Worm (Caenorhabditis elegans) whole organism, mixed stage, embryonic: Measurements from ENCODE around the gene dhs-23.

Experiments used
- M03D4.4 ChIP-seq: sonication (generic microtip); optimal IDR thresholded peaks from 2 replicates; lab custom pipeline; 2017; ENCODE audit warnings: mild to moderate bottlenecking, missing genetic modification characterization, missing compliant biosample characterization
- bed-3 ChIP-seq: fragments of 200-800 bp; sonication (Bioruptor generic); optimal IDR thresholded peaks from 3 replicates; lab custom pipeline; 2018; ENCODE audit warnings: mild to moderate bottlenecking, missing genetic modification characterization, moderate library complexity, missing compliant biosample characterization
- blmp-1 ChIP-seq: fragments of 150-350 bp; optimal IDR thresholded peaks from 2 replicates; lab custom pipeline; 2014; ENCODE audit warnings: missing biosample characterization, missing genetic modification characterization
- ceh-39 ChIP-seq: fragments of 150-350 bp; optimal IDR thresholded peaks from 2 replicates; lab custom pipeline; 2014; ENCODE audit warnings: missing biosample characterization, missing genetic modification characterization
- ceh-43 ChIP-seq: fragments of 200-800 bp; sonication (Bioruptor generic); optimal IDR thresholded peaks from 2 replicates; lab custom pipeline; 2018; ENCODE audit warnings: mild to moderate bottlenecking, missing genetic modification characterization, moderate library complexity, missing compliant biosample characterization
- ces-1 ChIP-seq: fragments of 150-350 bp; optimal IDR thresholded peaks from 2 replicates; lab custom pipeline; 2014; ENCODE audit warnings: missing biosample characterization, missing genetic modification reagents, missing genetic modification characterization
- cnd-1 ChIP-seq: fragments of 200-800 bp; sonication (Bioruptor generic); optimal IDR thresholded peaks from 2 replicates; lab custom pipeline; 2018; ENCODE audit warnings: mild to moderate bottlenecking, missing genetic modification characterization, missing compliant biosample characterization
- drap-1 ChIP-seq: fragments of 200-800 bp; sonication (Bioruptor generic); optimal IDR thresholded peaks from 3 replicates; lab custom pipeline; 2018; ENCODE audit warnings: mild to moderate bottlenecking, missing genetic modification characterization, missing compliant biosample characterization
- elt-1 ChIP-seq: sonication (generic microtip); optimal IDR thresholded peaks from 2 replicates; lab custom pipeline; 2017; ENCODE audit warnings: missing genetic modification characterization, mild to moderate bottlenecking, missing compliant biosample characterization, antibody characterized with exemption, moderate library complexity, borderline replicate concordance; ENCODE audit not compliant: insufficient read depth
- elt-3 ChIP-seq: fragments of 150-350 bp; optimal IDR thresholded peaks from 2 replicates; lab custom pipeline; 2014; ENCODE audit warnings: missing biosample characterization, missing genetic modification characterization
- flh-1 ChIP-seq: fragments of 200-800 bp; sonication (Bioruptor generic); optimal IDR thresholded peaks from 2 replicates; lab custom pipeline; 2018; ENCODE audit warnings: mild to moderate bottlenecking, missing genetic modification characterization, moderate library complexity, missing compliant biosample characterization
- ham-2 ChIP-seq: fragments of 200-800 bp; sonication (Bioruptor generic); optimal IDR thresholded peaks from 2 replicates; lab custom pipeline; 2018; ENCODE audit warnings: mild to moderate bottlenecking, missing genetic modification characterization, missing compliant biosample characterization
- hlh-1 ChIP-seq: fragments of 150-350 bp; optimal IDR thresholded peaks from 2 replicates; lab custom pipeline; 2014; ENCODE audit warnings: missing biosample characterization, missing genetic modification reagents, missing genetic modification characterization
- lin-13 ChIP-seq: fragments of 150-350 bp; optimal IDR thresholded peaks from 2 replicates; lab custom pipeline; 2014; ENCODE audit warnings: missing biosample characterization, missing genetic modification characterization
- lin-32 ChIP-seq: fragments of 200-800 bp; sonication (Bioruptor generic); optimal IDR thresholded peaks from 2 replicates; lab custom pipeline; 2018; ENCODE audit warnings: mild to moderate bottlenecking, missing genetic modification characterization, missing compliant biosample characterization
- lsy-2 ChIP-seq: fragments of 150-350 bp; optimal IDR thresholded peaks from 2 replicates; lab custom pipeline; 2014; ENCODE audit warnings: missing biosample characterization, missing genetic modification characterization
- mab-5 ChIP-seq: fragments of 150-350 bp; optimal IDR thresholded peaks from 2 replicates; lab custom pipeline; 2014; ENCODE audit warnings: missing biosample characterization, missing genetic modification characterization
- mep-1 ChIP-seq: fragments of 150-350 bp; optimal IDR thresholded peaks from 2 replicates; lab custom pipeline; 2017; ENCODE audit warnings: missing biosample characterization, missing genetic modification reagents, missing genetic modification characterization, inconsistent platforms
- mls-2 ChIP-seq: sonication (generic microtip); optimal IDR thresholded peaks from 2 replicates; lab custom pipeline; 2016; ENCODE audit warnings: mild to moderate bottlenecking, missing genetic modification characterization, moderate library complexity, missing compliant biosample characterization
- nhr-12 ChIP-seq: fragments of 150-350 bp; optimal IDR thresholded peaks from 2 replicates; lab custom pipeline; 2014; ENCODE audit warnings: missing biosample characterization, missing genetic modification characterization
- nhr-2 ChIP-seq: fragments of 150-350 bp; optimal IDR thresholded peaks from 2 replicates; lab custom pipeline; 2014; ENCODE audit warnings: missing biosample characterization, missing genetic modification characterization
- nhr-237 ChIP-seq: fragments of 150-350 bp; optimal IDR thresholded peaks from 2 replicates; lab custom pipeline; 2014; ENCODE audit warnings: missing biosample characterization, missing genetic modification characterization
- nhr-28 ChIP-seq: fragments of 150-350 bp; optimal IDR thresholded peaks from 2 replicates; lab custom pipeline; 2014; ENCODE audit warnings: missing biosample characterization, missing genetic modification characterization
- nhr-76 ChIP-seq: sonication (generic microtip); optimal IDR thresholded peaks from 2 replicates; lab custom pipeline; 2017; ENCODE audit warnings: missing biosample characterization, missing genetic modification characterization
- pha-4 ChIP-seq: fragments of 150-350 bp; optimal IDR thresholded peaks from 2 replicates; lab custom pipeline; 2018; ENCODE audit warnings: missing biosample characterization, missing genetic modification reagents, missing genetic modification characterization
- sem-2 ChIP-seq: fragments of 200-800 bp; sonication (Bioruptor generic); optimal IDR thresholded peaks from 2 replicates; lab custom pipeline; 2018; ENCODE audit warnings: mild to moderate bottlenecking, missing genetic modification characterization, missing compliant biosample characterization
- snpc-4 ChIP-seq: fragments of 150-350 bp; optimal IDR thresholded peaks from 2 replicates; lab custom pipeline; 2014; ENCODE audit warnings: missing biosample characterization, missing genetic modification characterization
- sptf-1 ChIP-seq: sonication (generic microtip); optimal IDR thresholded peaks from 2 replicates; lab custom pipeline; 2017; ENCODE audit warnings: mild to moderate bottlenecking, missing genetic modification characterization, moderate library complexity, missing compliant biosample characterization
- tbx-8 ChIP-seq: fragments of 200-800 bp; sonication (Bioruptor generic); optimal IDR thresholded peaks from 2 replicates; lab custom pipeline; 2018; ENCODE audit warnings: mild to moderate bottlenecking, missing genetic modification characterization, moderate library complexity, missing compliant biosample characterization
- unc-120 ChIP-seq: sonication (generic microtip); optimal IDR thresholded peaks from 2 replicates; lab custom pipeline; 2017; ENCODE audit warnings: missing genetic modification characterization, missing compliant biosample characterization; ENCODE audit not compliant: poor library complexity, severe bottlenecking
- unc-39 ChIP-seq: fragments of 150-350 bp; optimal IDR thresholded peaks from 2 replicates; lab custom pipeline; 2014; ENCODE audit warnings: missing biosample characterization, missing genetic modification characterization
- unc-62 ChIP-seq: fragments of 150-350 bp; optimal IDR thresholded peaks from 2 replicates; lab custom pipeline; 2014; ENCODE audit warnings: missing biosample characterization, missing genetic modification reagents, missing genetic modification characterization
- ztf-11 ChIP-seq: fragments of 150-350 bp; optimal IDR thresholded peaks from 2 replicates; lab custom pipeline; 2014; ENCODE audit warnings: missing biosample characterization, missing genetic modification characterization

dhs-23 gene

DNA sequence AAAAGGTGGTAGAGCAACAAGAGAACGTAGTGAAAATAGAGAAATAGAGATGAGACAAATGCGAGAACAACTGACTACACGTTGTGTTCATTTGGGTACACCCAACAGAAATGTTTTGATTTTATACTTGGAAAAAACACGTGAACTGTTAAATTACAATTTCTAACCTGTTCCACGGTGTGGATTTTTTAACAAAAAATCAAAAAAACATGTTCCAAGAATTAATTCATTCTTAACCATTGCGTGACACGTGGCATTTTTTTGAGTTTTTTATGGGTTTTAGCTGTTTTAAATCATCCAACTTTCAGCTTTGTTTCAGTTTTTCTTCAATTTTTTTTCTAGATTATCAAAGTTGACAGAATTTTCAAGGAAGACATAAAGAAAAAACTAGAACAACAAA lies 19.6 kb upstream of the dhs-23 start, which contains the start of gene ech-1.1:
Gene ech-1.1 (minus strand): TSS at position 101 of the 400 bp plus-strand sequence.
- TF ChIP-seq hlh-1 = peak; percentile 32

DNA sequence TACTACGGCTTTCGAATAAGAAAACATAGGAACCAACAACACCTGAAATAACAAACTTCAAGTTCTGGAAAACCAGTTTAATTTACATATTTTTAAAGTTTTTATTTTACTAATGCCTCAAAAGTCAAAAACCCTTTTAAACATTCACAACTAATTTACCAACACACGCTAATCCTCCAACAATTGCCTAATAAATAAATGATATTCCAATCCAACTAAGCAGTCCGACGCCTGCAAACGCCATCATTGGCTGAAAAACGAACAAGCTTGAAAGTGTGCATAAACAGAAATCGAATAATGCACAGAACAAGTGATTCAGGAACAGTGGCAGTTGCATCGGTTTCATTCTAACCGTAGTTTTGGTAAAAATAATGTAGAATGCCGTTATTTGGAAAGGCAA lies 13.2 kb upstream of the dhs-23 start:
- TF ChIP-seq elt-1 = no peak

DNA sequence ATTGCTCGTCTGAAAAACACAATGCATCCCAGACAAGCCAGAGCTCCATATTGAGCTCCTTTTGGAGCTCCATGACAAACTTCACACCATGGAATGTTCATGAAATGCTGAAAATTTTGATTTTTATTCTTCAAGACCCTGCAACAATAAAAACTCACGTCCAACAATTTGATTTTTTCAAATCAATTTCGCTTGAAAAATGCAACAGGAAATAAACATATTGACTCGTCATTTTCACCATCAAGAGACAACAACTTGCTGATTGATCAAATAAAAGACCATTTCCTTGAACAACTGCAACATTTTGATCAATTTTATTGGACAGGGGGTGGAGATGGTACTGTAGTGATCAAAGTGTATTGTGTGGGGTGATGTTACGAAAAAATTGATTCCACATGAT lies 11.3 kb upstream of the dhs-23 start, which contains the start of gene nhr-269:
Gene nhr-269 (minus strand): TSS at position 101 of the 400 bp plus-strand sequence.
- no peak for TF ChIP-seq nhr-2
- no peak for TF ChIP-seq sptf-1
- TF ChIP-seq drap-1 (GFP tag; lab: Kevin White, UChicago) = no peak
- no peak for TF ChIP-seq flh-1 (GFP tag; lab: Kevin White, UChicago)

DNA sequence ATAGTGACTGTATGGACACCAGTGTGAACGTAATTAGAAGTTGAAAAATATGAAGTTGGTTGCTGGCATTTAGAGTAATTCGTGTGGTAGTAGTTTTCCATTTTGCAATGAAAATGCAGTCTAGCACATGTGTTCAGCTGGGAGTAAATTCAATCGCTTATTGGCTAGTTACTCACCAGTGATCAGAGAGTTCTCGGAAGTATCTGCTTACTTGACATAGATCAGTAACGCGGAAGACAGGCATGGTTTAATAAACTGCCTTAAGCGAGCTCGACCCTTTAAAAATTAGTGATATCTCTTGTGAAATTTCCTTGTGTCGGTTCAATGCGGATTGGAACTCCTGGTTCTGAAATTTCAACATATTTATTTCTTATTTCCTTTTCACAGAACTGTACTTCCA lies 4.8 kb upstream of the dhs-23 start, which contains the start of gene srh-52:
Gene srh-52 (minus strand): TSS at position 101 of the 400 bp plus-strand sequence.
- TF ChIP-seq flh-1 (GFP tag; lab: Kevin White, UChicago) = no peak
- TF ChIP-seq elt-1 = no peak
- no peak for TF ChIP-seq snpc-4
- TF ChIP-seq unc-39 (tag; lab: Kevin White, UChicago) = no peak
- no peak for TF ChIP-seq lsy-2 (tag; lab: Kevin White, UChicago)
- TF ChIP-seq drap-1 (GFP tag; lab: Kevin White, UChicago) = no peak
- TF ChIP-seq hlh-1 = no peak
- no peak for TF ChIP-seq unc-62 (GFP tag; lab: Kevin White, UChicago)
- TF ChIP-seq mls-2 (tag; lab: Kevin White, UChicago) = no peak
- TF ChIP-seq lin-32 (GFP tag; lab: Kevin White, UChicago) = no peak
- TF ChIP-seq ztf-11 (tag; lab: Kevin White, UChicago) = no peak
- TF ChIP-seq mab-5 (tag; lab: Kevin White, UChicago) = no peak
- no peak for TF ChIP-seq lin-13
- TF ChIP-seq bed-3 (GFP tag; lab: Kevin White, UChicago) = no peak
- TF ChIP-seq mep-1 (tag; lab: Kevin White, UChicago) = no peak
- no peak for TF ChIP-seq nhr-237

DNA sequence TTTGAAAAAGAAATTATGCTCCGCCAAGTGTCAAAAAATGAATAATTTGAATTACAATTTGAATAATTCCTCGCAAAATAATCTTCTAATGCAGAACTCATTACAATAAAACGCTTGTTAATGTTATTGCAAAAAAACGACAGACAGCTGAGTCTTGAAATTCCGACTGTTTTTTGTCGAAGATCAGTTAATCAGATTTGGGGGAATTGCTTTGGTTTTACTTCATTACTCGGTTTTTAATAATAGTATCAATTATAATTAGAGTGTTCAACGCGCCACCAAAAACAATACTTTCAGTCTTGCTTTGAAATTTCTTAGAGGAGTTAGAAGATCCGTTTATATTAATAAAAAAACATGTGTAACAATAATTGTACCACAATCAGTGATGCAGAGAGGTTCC lies 3.1 kb upstream of the dhs-23 start, which contains the start of gene srh-122:
Gene srh-122 (minus strand): TSS at position 101 of the 400 bp plus-strand sequence.
- TF ChIP-seq elt-3 (tag; lab: Kevin White, UChicago) = no peak
- no peak for TF ChIP-seq elt-1

DNA sequence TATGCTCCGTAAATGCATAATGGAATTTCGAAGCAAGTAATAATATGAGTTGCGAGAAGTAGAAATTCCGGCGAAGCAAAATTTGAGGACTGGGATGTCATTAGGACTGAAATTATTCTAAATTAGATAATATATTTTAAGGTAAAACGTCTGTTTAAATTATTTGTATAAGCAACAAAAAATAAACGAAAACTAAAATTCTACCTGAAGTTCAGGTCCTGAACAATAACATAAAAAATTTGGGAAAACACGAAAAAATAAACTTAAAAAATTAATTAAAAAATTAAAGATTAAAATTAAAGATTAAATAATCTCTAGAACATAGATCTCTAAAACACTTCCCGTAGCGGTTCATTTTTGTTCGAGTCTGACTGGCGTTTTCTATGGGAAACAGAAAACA lies 1.2 kb upstream of the dhs-23 start, which contains the start of gene srh-251:
Gene srh-251 (minus strand): TSS at position 101 of the 400 bp plus-strand sequence.
- TF ChIP-seq bed-3 (GFP tag; lab: Kevin White, UChicago) (no peak), blmp-1 (tag; lab: Kevin White, UChicago) (no peak), mab-5 (tag; lab: Kevin White, UChicago) (no peak), ceh-39 (no peak), hlh-1 (no peak), ces-1 (GFP tag; lab: Kevin White, UChicago) (no peak), tbx-8 (GFP tag; lab: Kevin White, UChicago) (no peak), nhr-237 (no peak), ham-2 (GFP tag; lab: Kevin White, UChicago) (no peak), ztf-11 (tag; lab: Kevin White, UChicago) (no peak), nhr-28 (tag; lab: Kevin White, UChicago) (no peak), mls-2 (tag; lab: Kevin White, UChicago) (no peak), M03D4.4 (tag; lab: Kevin White, UChicago) (no peak), lin-13 (no peak), pha-4 (tag; lab: Kevin White, UChicago) (no peak), unc-39 (tag; lab: Kevin White, UChicago) (no peak), nhr-76 (no peak)

DNA sequence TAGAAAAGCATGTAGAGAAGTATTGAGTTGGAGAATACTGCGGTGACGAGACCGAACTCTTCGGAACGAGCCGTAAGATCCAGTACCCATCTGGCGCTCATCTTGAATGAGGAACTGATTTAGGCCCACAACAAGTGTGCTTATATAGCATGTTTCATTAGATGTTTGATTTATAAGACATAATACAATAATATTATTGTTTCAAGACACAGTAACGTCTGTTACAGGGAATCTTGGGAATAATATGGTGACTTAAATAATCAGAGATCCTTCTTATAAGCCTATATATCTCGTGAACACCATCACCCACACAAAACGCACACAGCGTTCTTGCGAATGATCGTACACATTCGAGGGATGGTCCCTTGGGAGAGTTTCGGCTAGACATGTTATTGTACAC lies 2.7 kb downstream of the dhs-23 start, which contains the start of gene str-88:
Gene str-88 (minus strand): TSS at position 101 of the 400 bp plus-strand sequence.
- no peak for TF ChIP-seq ceh-39
- TF ChIP-seq cnd-1 (tag; lab: Kevin White, UChicago) = no peak
- no peak for TF ChIP-seq nhr-2
- TF ChIP-seq nhr-76 = no peak
- no peak for TF ChIP-seq ceh-43
- TF ChIP-seq sem-2 = no peak
- TF ChIP-seq nhr-237 = no peak
- no peak for TF ChIP-seq unc-120 (tag; lab: Kevin White, UChicago)
- no peak for TF ChIP-seq nhr-12 (tag; lab: Kevin White, UChicago)
- TF ChIP-seq mep-1 (tag; lab: Kevin White, UChicago) = no peak
- TF ChIP-seq lin-32 (GFP tag; lab: Kevin White, UChicago) = no peak
